Worm (Caenorhabditis elegans): ENCODE measurements around the gene str-165.

str-165 gene

DNA sequence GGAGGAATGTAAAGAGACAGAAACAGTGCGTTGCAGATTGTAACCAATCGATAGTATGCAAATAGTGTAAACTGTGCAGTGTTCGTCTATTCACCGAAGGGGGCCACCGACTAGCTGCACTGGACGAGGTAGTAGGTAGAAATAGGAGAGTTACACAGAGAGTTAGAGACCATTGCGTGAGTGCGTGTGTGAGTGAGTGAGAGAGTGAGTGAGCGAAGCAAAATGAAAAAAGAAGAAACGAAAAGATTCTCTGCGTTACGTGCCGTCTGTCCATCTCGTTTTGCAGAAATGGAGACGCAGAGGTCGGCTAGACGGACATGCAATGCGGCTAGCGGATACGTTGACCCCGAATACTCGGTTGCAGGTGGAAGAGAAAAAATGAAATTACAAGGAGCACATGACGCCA is 22.4 kb upstream of the str-165 start (continued):
- no peak for TF ChIP-seq blmp-1 (tag; optimal IDR thresholded peaks at IDR 0.05)
- TF ChIP-seq ham-2 (GFP tag; optimal IDR thresholded peaks at IDR 0.05), result peak; percentile 96
- TF ChIP-seq snpc-4 (tag; optimal IDR thresholded peaks at IDR 0.05), result no peak
- TF ChIP-seq nhr-237 (tag; optimal IDR thresholded peaks at IDR 0.05), result no peak
- no peak for TF ChIP-seq nhr-76 (tag; optimal IDR thresholded peaks at IDR 0.05)
- no peak for TF ChIP-seq elt-3 (tag; optimal IDR thresholded peaks at IDR 0.05)
- TF ChIP-seq bed-3 (GFP tag; optimal IDR thresholded peaks at IDR 0.05), result no peak
- TF ChIP-seq hlh-1 (tag; optimal IDR thresholded peaks at IDR 0.05), result peak; percentile 80
- TF ChIP-seq sptf-1 (tag; optimal IDR thresholded peaks at IDR 0.05), result peak; percentile 53
- TF ChIP-seq mep-1 (tag; optimal IDR thresholded peaks at IDR 0.05), result peak; percentile 74
- peak; percentile 76 for TF ChIP-seq nhr-2 (tag; optimal IDR thresholded peaks at IDR 0.05)

- TF ChIP-seq elt-3 (tag; optimal IDR thresholded peaks at IDR 0.05) (no peak), ces-1 (GFP tag; optimal IDR thresholded peaks at IDR 0.05) (peak; percentile 89), mls-2 (tag; optimal IDR thresholded peaks at IDR 0.05) (no peak)
Measured at ce11 chrV:13812330-13812729, 18.6 kb upstream of the str-165 start.

DNA sequence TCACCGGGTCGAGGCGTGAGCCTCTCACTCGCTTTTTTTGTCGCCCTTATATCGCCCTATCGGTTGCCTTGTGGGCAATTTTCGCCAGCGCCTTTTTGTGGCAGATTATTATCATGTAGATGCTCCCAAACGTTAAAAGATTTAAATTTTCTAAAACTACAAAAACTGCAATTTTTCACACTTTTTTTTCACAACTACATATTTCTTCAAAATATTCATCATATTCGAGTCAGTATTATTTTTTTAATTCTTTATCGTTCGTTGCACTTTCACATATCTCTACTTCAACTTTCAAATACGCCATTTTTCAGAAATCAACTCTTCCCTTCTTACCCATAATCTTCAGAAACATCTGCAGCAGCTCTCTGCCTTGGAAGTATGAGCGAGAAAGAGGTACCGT is 18.0 kb upstream of the str-165 start, which contains the start of gene ceh-24:
TSS of gene ceh-24 (plus strand) at position 301 of the 400 bp plus-strand sequence.
- no peak for TF ChIP-seq ceh-39 (tag; optimal IDR thresholded peaks at IDR 0.05)
- no peak for TF ChIP-seq mep-1 (tag; optimal IDR thresholded peaks at IDR 0.05)
- TF ChIP-seq unc-39 (tag; optimal IDR thresholded peaks at IDR 0.05), result no peak

DNA sequence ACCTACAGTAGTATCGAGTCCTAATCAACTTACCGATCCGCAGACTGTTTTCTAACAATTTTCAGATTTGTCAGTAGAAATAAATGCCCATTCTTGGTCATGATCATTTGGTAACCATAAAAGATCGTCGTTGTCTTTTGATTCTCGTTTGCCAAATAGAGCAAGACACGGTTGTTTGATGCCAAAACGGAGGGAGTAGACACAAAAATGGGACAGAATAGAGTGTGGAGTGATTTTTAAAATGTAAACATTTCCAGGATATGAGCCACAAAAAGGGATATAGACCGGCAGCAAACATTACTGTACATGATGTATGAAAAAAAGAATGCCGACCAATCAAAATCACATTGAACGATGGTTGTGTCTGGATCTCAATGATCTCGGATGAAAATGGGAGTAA is 14.0 kb upstream of the str-165 start, which contains the start of gene F55B12.2:
TSS of gene F55B12.2 (minus strand) at position 101 of the 400 bp plus-strand sequence.
- TF ChIP-seq flh-1 (GFP tag; optimal IDR thresholded peaks at IDR 0.05) (no peak), pha-4 (tag; optimal IDR thresholded peaks at IDR 0.05) (no peak), nhr-76 (tag; optimal IDR thresholded peaks at IDR 0.05) (no peak), mep-1 (tag; optimal IDR thresholded peaks at IDR 0.05) (no peak), sem-2 (GFP tag; optimal IDR thresholded peaks at IDR 0.05) (no peak), tbx-8 (GFP tag; optimal IDR thresholded peaks at IDR 0.05) (no peak), ceh-43 (GFP tag; optimal IDR thresholded peaks at IDR 0.05) (no peak), lsy-2 (tag; optimal IDR thresholded peaks at IDR 0.05) (no peak), M03D4.4 (tag; optimal IDR thresholded peaks at IDR 0.05) (no peak), unc-120 (tag; optimal IDR thresholded peaks at IDR 0.05; ENCODE audit: poor library complexity, severe bottlenecking) (no peak), ces-1 (GFP tag; optimal IDR thresholded peaks at IDR 0.05) (no peak), nhr-28 (tag; optimal IDR thresholded peaks at IDR 0.05) (no peak)

DNA sequence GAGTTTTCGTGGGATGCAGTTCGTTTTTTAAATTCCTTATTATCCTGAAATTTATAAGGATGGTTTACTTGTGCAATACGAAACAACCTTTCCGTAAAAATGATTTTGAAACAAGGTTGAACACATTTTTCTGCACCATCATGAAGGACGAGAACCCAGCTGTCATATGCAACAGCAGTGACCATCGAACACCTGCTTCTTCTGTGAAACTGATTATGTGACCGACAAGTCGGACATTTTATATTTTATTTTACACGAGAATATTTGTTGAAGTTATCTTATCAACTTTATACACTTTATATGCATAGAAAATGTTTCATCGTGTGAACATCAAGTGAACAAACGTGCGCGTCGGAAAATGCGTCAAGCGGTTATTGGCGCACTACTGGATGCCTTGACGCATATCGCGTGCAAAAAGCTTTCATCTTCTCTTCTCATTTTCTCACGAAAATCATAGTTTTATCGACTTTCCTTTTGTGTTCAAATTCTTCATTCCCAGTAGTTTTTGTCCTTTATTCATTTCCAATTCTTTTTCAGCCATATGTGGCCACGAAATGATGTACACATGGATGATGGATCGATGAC is 12.0 kb upstream of the str-165 start, which contains the start of gene sel-10:
TSS of gene sel-10 (plus strand) at position 538 of the 585 bp plus-strand sequence.
- no peak for TF ChIP-seq mab-5 (tag; optimal IDR thresholded peaks at IDR 0.05)
- peak; percentile 61 for TF ChIP-seq lin-13 (tag; optimal IDR thresholded peaks at IDR 0.05)
- peak; percentile 63 for TF ChIP-seq mep-1 (tag; optimal IDR thresholded peaks at IDR 0.05)
- TF ChIP-seq cnd-1 (tag; optimal IDR thresholded peaks at IDR 0.05), result no peak
- no peak for TF ChIP-seq sptf-1 (tag; optimal IDR thresholded peaks at IDR 0.05)
- TF ChIP-seq lin-32 (GFP tag; optimal IDR thresholded peaks at IDR 0.05), result peak; percentile 55
- peak; percentile 60 for TF ChIP-seq pha-4 (tag; optimal IDR thresholded peaks at IDR 0.05)
- peak; percentile 23 for TF ChIP-seq drap-1 (GFP tag; optimal IDR thresholded peaks at IDR 0.05)
- peak; percentile 51 for TF ChIP-seq hlh-1 (tag; optimal IDR thresholded peaks at IDR 0.05)
- peak; percentile 67 for TF ChIP-seq lsy-2 (tag; optimal IDR thresholded peaks at IDR 0.05)

DNA sequence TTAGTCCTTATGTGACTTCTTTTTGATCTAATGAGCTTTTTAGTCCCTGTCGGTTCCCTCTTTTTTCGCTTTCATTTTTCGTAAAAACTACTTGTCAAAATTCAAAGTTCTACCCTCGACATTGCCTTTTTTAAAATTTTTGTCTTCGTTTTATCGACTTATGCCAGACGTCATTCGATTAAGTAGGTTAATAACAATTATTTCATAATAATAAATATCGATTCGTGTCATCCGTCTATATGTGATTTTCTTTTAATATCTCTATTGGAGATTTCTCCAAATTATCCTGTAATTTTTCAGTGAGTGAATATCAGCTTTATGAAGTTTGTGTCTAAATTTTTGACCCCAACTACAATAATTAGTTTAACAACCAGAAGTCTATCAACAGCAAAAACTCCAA is 8.2 kb upstream of the str-165 start, which contains the start of gene hpo-31:
TSS of gene hpo-31 (plus strand) at position 301 of the 400 bp plus-strand sequence.
- no peak for TF ChIP-seq cnd-1 (tag; optimal IDR thresholded peaks at IDR 0.05)
- no peak for TF ChIP-seq tbx-8 (GFP tag; optimal IDR thresholded peaks at IDR 0.05)
- no peak for TF ChIP-seq ces-1 (GFP tag; optimal IDR thresholded peaks at IDR 0.05)
- TF ChIP-seq M03D4.4 (tag; optimal IDR thresholded peaks at IDR 0.05), result no peak
- no peak for TF ChIP-seq nhr-28 (tag; optimal IDR thresholded peaks at IDR 0.05)
- TF ChIP-seq nhr-2 (tag; optimal IDR thresholded peaks at IDR 0.05), result no peak
- TF ChIP-seq flh-1 (GFP tag; optimal IDR thresholded peaks at IDR 0.05), result no peak
- no peak for TF ChIP-seq elt-1 (tag; optimal IDR thresholded peaks at IDR 0.05; ENCODE audit: borderline replicate concordance, insufficient read depth)
- TF ChIP-seq mab-5 (tag; optimal IDR thresholded peaks at IDR 0.05), result no peak
- TF ChIP-seq nhr-76 (tag; optimal IDR thresholded peaks at IDR 0.05), result no peak
- no peak for TF ChIP-seq elt-3 (tag; optimal IDR thresholded peaks at IDR 0.05)
- no peak for TF ChIP-seq zip-8 (tag; optimal IDR thresholded peaks at IDR 0.05)
- no peak for TF ChIP-seq ceh-39 (tag; optimal IDR thresholded peaks at IDR 0.05)
- TF ChIP-seq ceh-83 (GFP tag; optimal IDR thresholded peaks at IDR 0.05), result no peak
